Worm (Caenorhabditis elegans): ENCODE data around the gene str-247.

ce11 chrV:3985104-3985503, 31.3 kb downstream of the str-247 start:
- no peak for TF ChIP-seq nhr-10 (tag; optimal IDR thresholded peaks at IDR 0.05)
- TF ChIP-seq hlh-30 (tag; optimal IDR thresholded peaks at IDR 0.05; ENCODE audit: insufficient read depth), result no peak
- no peak for TF ChIP-seq dpl-1 (GFP tag; optimal IDR thresholded peaks at IDR 0.05)
